Worm (Caenorhabditis elegans) whole organism, L3 larva: ENCODE results near the gene str-262.

Source experiments
- R02D3.7 ChIP-seq: fragments of 150-350 bp; optimal IDR thresholded peaks from 2 replicates; lab custom pipeline; 2014; ENCODE audit warnings: missing biosample characterization, missing genetic modification characterization
- ZK546.5 ChIP-seq: sonication (generic microtip); optimal IDR thresholded peaks from 2 replicates; lab custom pipeline; 2017; ENCODE audit warnings: missing biosample characterization, missing genetic modification characterization
- aly-2 ChIP-seq: fragments of 150-350 bp; optimal IDR thresholded peaks from 2 replicates; lab custom pipeline; 2014; ENCODE audit warnings: missing biosample characterization, missing genetic modification characterization
- ama-1 ChIP-seq: fragments of 150-350 bp; optimal IDR thresholded peaks from 2 replicates; lab custom pipeline; 2018
- ceh-28 ChIP-seq: fragments of 150-350 bp; optimal IDR thresholded peaks from 2 replicates; lab custom pipeline; 2014; ENCODE audit warnings: missing biosample characterization, missing genetic modification reagents, missing genetic modification characterization
- ceh-82 ChIP-seq: fragments of 150-350 bp; optimal IDR thresholded peaks from 2 replicates; lab custom pipeline; 2014; ENCODE audit warnings: missing biosample characterization, missing genetic modification characterization
- ceh-9 ChIP-seq: sonication (generic microtip); optimal IDR thresholded peaks from 2 replicates; lab custom pipeline; 2018; ENCODE audit warnings: missing biosample characterization, missing genetic modification characterization
- daf-12 ChIP-seq: fragments of 150-350 bp; optimal IDR thresholded peaks from 2 replicates; lab custom pipeline; 2014; ENCODE audit warnings: missing biosample characterization, missing genetic modification reagents, missing genetic modification characterization
- egl-27 ChIP-seq: sonication (generic microtip); optimal IDR thresholded peaks from 4 replicates; lab custom pipeline; 2017; ENCODE audit warnings: missing biosample characterization, missing genetic modification reagents, missing genetic modification characterization
- egl-5 ChIP-seq: fragments of 150-350 bp; optimal IDR thresholded peaks from 2 replicates; lab custom pipeline; 2017; ENCODE audit warnings: missing biosample characterization, missing genetic modification reagents, missing genetic modification characterization, inconsistent platforms
- elt-1 ChIP-seq: fragments of 150-350 bp; optimal IDR thresholded peaks from 2 replicates; lab custom pipeline; 2014; ENCODE audit warnings: missing biosample characterization, missing genetic modification characterization
- elt-2 ChIP-seq: sonication (generic microtip); optimal IDR thresholded peaks from 2 replicates; lab custom pipeline; 2016; ENCODE audit warnings: missing genetic modification reagents, mild to moderate bottlenecking, missing genetic modification characterization, missing compliant biosample characterization
- elt-3 ChIP-seq, 3 experiments: fragments of 150-350 bp in 1 of 3; sonication (generic microtip) in 2 of 3; optimal IDR thresholded peaks; 2 replicates in 2 of 3; 4 replicates in 1 of 3; lab custom pipeline; 2014 to 2017; ENCODE audit warnings: missing biosample characterization in 3 of 3, missing genetic modification characterization in 3 of 3
- eor-1 ChIP-seq, 2 experiments: fragments of 150-350 bp; optimal IDR thresholded peaks; 2 replicates each; lab custom pipeline; 2014 to 2018; ENCODE audit warnings: missing biosample characterization in 2 of 2, missing genetic modification characterization in 2 of 2
- fkh-10 ChIP-seq: sonication (generic microtip); optimal IDR thresholded peaks from 2 replicates; lab custom pipeline; 2017; ENCODE audit warnings: missing biosample characterization, missing genetic modification reagents, missing genetic modification characterization
- fkh-2 ChIP-seq: fragments of 150-350 bp; optimal IDR thresholded peaks from 2 replicates; lab custom pipeline; 2014; ENCODE audit warnings: missing biosample characterization, missing genetic modification reagents, missing genetic modification characterization
- fos-1 ChIP-seq: fragments of 150-350 bp; optimal IDR thresholded peaks from 2 replicates; lab custom pipeline; 2014; ENCODE audit warnings: missing biosample characterization, missing genetic modification characterization
- hmg-11 ChIP-seq: sonication (generic microtip); optimal IDR thresholded peaks from 2 replicates; lab custom pipeline; 2016; ENCODE audit warnings: missing genetic modification characterization, missing compliant biosample characterization
- lin-15B ChIP-seq: fragments of 150-350 bp; optimal IDR thresholded peaks from 2 replicates; lab custom pipeline; 2014; ENCODE audit warnings: missing biosample characterization, missing genetic modification characterization
- lin-39 ChIP-seq: fragments of 150-350 bp; optimal IDR thresholded peaks from 2 replicates; lab custom pipeline; 2018; ENCODE audit warnings: missing biosample characterization, missing genetic modification reagents, missing genetic modification characterization
- lsy-12 ChIP-seq: sonication (generic microtip); optimal IDR thresholded peaks from 2 replicates; lab custom pipeline; 2016; ENCODE audit warnings: mild to moderate bottlenecking, missing genetic modification characterization, missing compliant biosample characterization
- mdl-1 ChIP-seq: fragments of 150-350 bp; optimal IDR thresholded peaks from 2 replicates; lab custom pipeline; 2014; ENCODE audit warnings: missing biosample characterization, missing genetic modification characterization
- mml-1 ChIP-seq: fragments of 150-350 bp; sonication (generic microtip); optimal IDR thresholded peaks from 3 replicates; lab custom pipeline; 2014; ENCODE audit warnings: missing biosample characterization, missing genetic modification characterization
- nfya-1 ChIP-seq: sonication (generic microtip); optimal IDR thresholded peaks from 2 replicates; lab custom pipeline; 2017; ENCODE audit warnings: missing genetic modification characterization, mild to moderate bottlenecking, missing compliant biosample characterization, antibody characterized with exemption, moderate library complexity; ENCODE audit not compliant: insufficient read depth
- nhr-11 ChIP-seq: fragments of 150-350 bp; optimal IDR thresholded peaks from 2 replicates; lab custom pipeline; 2014; ENCODE audit warnings: missing biosample characterization, missing genetic modification characterization
- nhr-12 ChIP-seq: fragments of 150-350 bp; optimal IDR thresholded peaks from 2 replicates; lab custom pipeline; 2014; ENCODE audit warnings: missing biosample characterization, missing genetic modification characterization
- nhr-23 ChIP-seq: fragments of 150-350 bp; optimal IDR thresholded peaks from 2 replicates; lab custom pipeline; 2014; ENCODE audit warnings: missing biosample characterization, missing genetic modification reagents, missing genetic modification characterization
- nhr-237 ChIP-seq: fragments of 150-350 bp; optimal IDR thresholded peaks from 2 replicates; lab custom pipeline; 2014; ENCODE audit warnings: missing biosample characterization, missing genetic modification characterization
- nhr-25 ChIP-seq: sonication (generic microtip); optimal IDR thresholded peaks from 2 replicates; lab custom pipeline; 2017; ENCODE audit warnings: missing biosample characterization, missing genetic modification characterization
- nhr-28 ChIP-seq: fragments of 150-350 bp; optimal IDR thresholded peaks from 2 replicates; lab custom pipeline; 2014; ENCODE audit warnings: missing biosample characterization, missing genetic modification characterization
- nhr-43 ChIP-seq: sonication (generic microtip); optimal IDR thresholded peaks from 2 replicates; lab custom pipeline; 2016; ENCODE audit warnings: mild to moderate bottlenecking, missing genetic modification characterization, missing compliant biosample characterization; ENCODE audit not compliant: poor library complexity, severe bottlenecking
- nhr-67 ChIP-seq: fragments of 150-350 bp; optimal IDR thresholded peaks from 2 replicates; lab custom pipeline; 2014; ENCODE audit warnings: missing biosample characterization, missing genetic modification characterization
- nhr-76 ChIP-seq: fragments of 150-350 bp; sonication (generic microtip); optimal IDR thresholded peaks from 5 replicates; lab custom pipeline; 2014; ENCODE audit warnings: missing biosample characterization, missing genetic modification characterization
- nhr-77 ChIP-seq: fragments of 150-350 bp; optimal IDR thresholded peaks from 2 replicates; lab custom pipeline; 2014; ENCODE audit warnings: missing biosample characterization, missing genetic modification characterization
- pha-4 ChIP-seq: fragments of 150-350 bp; optimal IDR thresholded peaks from 2 replicates; lab custom pipeline; 2014; ENCODE audit warnings: missing biosample characterization, missing genetic modification reagents, missing genetic modification characterization
- pqm-1 ChIP-seq: fragments of 150-350 bp; optimal IDR thresholded peaks from 2 replicates; lab custom pipeline; 2017; ENCODE audit warnings: missing biosample characterization, missing genetic modification characterization, inconsistent platforms
- sea-2 ChIP-seq: fragments of 150-350 bp; sonication (generic microtip); optimal IDR thresholded peaks from 4 replicates; lab custom pipeline; 2014; ENCODE audit warnings: missing biosample characterization, missing genetic modification reagents, missing genetic modification characterization
- skn-1 ChIP-seq: fragments of 150-350 bp; optimal IDR thresholded peaks from 2 replicates; lab custom pipeline; 2014; ENCODE audit warnings: missing biosample characterization, missing genetic modification characterization
- snpc-4 ChIP-seq: fragments of 150-350 bp; optimal IDR thresholded peaks from 2 replicates; lab custom pipeline; 2014; ENCODE audit warnings: missing biosample characterization, missing genetic modification characterization
- tbx-2 ChIP-seq: sonication (generic microtip); optimal IDR thresholded peaks from 2 replicates; lab custom pipeline; 2016; ENCODE audit warnings: mild to moderate bottlenecking, missing genetic modification characterization, missing compliant biosample characterization
- unc-39 ChIP-seq: sonication (generic microtip); optimal IDR thresholded peaks from 4 replicates; lab custom pipeline; 2017; ENCODE audit warnings: missing biosample characterization, missing genetic modification characterization
- unc-62 ChIP-seq: fragments of 150-350 bp; sonication (generic microtip); optimal IDR thresholded peaks from 4 replicates; lab custom pipeline; 2014; ENCODE audit warnings: missing biosample characterization, missing genetic modification reagents, missing genetic modification characterization
- zag-1 ChIP-seq: fragments of 150-350 bp; optimal IDR thresholded peaks from 2 replicates; lab custom pipeline; 2014; ENCODE audit warnings: missing biosample characterization, missing genetic modification characterization
- ztf-11 ChIP-seq: fragments of 150-350 bp; optimal IDR thresholded peaks from 2 replicates; lab custom pipeline; 2014; ENCODE audit warnings: missing biosample characterization, missing genetic modification characterization
- ztf-4 ChIP-seq: fragments of 150-350 bp; optimal IDR thresholded peaks from 2 replicates; lab custom pipeline; 2014; ENCODE audit warnings: missing biosample characterization, missing genetic modification characterization

Gene str-262

DNA sequence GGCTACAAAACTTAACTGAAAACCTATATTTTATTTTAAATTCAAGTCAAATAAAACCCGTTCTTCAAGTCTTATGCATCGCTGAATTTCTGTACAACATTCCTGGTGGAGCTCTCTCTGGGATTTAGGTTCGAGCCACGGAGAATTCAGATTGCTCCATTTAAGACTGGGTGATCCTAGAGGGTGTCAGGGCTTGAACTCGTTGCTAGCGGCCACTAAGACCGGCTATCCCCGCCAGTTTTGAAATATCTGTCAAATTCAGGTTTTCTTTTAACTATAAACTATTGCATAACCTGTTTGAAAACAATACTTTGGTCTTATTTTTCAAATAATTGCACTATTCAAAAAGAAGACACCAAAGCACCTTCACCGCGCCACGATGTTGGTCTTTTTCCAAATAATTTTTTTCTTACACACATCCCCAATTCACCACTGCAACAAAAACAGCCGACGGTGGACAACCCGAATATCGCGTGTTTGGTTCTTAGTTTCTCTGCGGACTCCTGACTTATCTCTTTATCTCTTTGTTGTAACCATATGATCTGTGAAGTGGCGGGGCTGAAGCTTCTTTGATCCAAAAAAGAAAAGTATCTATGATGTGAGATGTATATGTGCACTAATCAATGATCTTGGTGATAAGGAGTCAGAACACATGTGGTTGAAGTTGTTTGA is 23.6 kb downstream of the str-262 start:
- TF ChIP-seq nhr-76 (tag; lab: Kevin White, UChicago) (no peak), ZK546.5 (tag; lab: Kevin White, UChicago) (no peak), skn-1 (no peak), mdl-1 (tag; lab: Kevin White, UChicago) (peak; percentile 38), pha-4 (tag; lab: Kevin White, UChicago) (peak; percentile 53), ceh-28 (tag; lab: Kevin White, UChicago) (no peak), nhr-25 (tag; lab: Kevin White, UChicago) (peak; percentile 46), nhr-237 (no peak), nhr-43 (tag; lab: Kevin White, UChicago) (peak; percentile 57), mml-1 (tag; lab: Kevin White, UChicago) (no peak), ceh-82 (tag; lab: Kevin White, UChicago) (no peak), nhr-77 (no peak), lsy-12 (peak; percentile 7), fkh-10 (GFP tag; lab: Kevin White, UChicago) (no peak), lin-39 (tag; lab: Kevin White, UChicago) (no peak), nhr-23 (tag; lab: Kevin White, UChicago) (peak; percentile 19), nhr-67 (no peak), snpc-4 (tag; lab: Kevin White, UChicago) (peak; percentile 5), zag-1 (tag; lab: Kevin White, UChicago) (no peak), elt-2 (tag; lab: Kevin White, UChicago) (peak; percentile 77), fkh-2 (tag; lab: Kevin White, UChicago) (no peak), fos-1 (tag; lab: Kevin White, UChicago) (no peak), egl-5 (tag; lab: Kevin White, UChicago) (peak; percentile 31), nhr-28 (tag; lab: Kevin White, UChicago) (no peak), R02D3.7 (tag; lab: Kevin White, UChicago) (no peak), unc-39 (tag; lab: Kevin White, UChicago) (no peak), daf-12 (tag; lab: Kevin White, UChicago) (no peak), pqm-1 (tag; lab: Kevin White, UChicago) (peak; percentile 65), ztf-11 (tag; lab: Kevin White, UChicago) (no peak), nfya-1 (tag; lab: Kevin White, UChicago) (peak; percentile 49), lin-15B (tag; lab: Kevin White, UChicago) (no peak), elt-1 (tag; lab: Kevin White, UChicago) (no peak), ceh-9 (tag; lab: Kevin White, UChicago) (no peak), ztf-4 (no peak), eor-1 (tag; optimal IDR thresholded peaks at IDR 0.05; lab: Kevin White, UChicago) (no peak), hmg-11 (no peak), unc-62 (GFP tag; lab: Kevin White, UChicago) (no peak), elt-3 (tag; optimal IDR thresholded peaks at IDR 0.05; lab: Kevin White, UChicago) (no peak), ama-1 (lab: Kevin White, UChicago) (peak; percentile 50), tbx-2 (tag; lab: Kevin White, UChicago) (no peak), egl-27 (tag; lab: Kevin White, UChicago) (no peak), nhr-12 (tag; lab: Kevin White, UChicago) (no peak), sea-2 (no peak), aly-2 (tag; lab: Kevin White, UChicago) (no peak), nhr-11 (tag; lab: Kevin White, UChicago) (no peak)
